Worm (Caenorhabditis elegans) whole organism, L4 larva: ENCODE data around the gene Y39H10B.2.

Source experiments
- D1046.2 ChIP-seq: fragments of 200-800 bp; sonication (Bioruptor generic); IDR thresholded peaks from 2 replicates; pipeline ENCODE4 v1.3.6; 2022; ENCODE audit warnings: missing genetic modification characterization, missing compliant biosample characterization
- F10B5.3 ChIP-seq: sonication (generic microtip); optimal IDR thresholded peaks from 2 replicates; lab custom pipeline; 2016; ENCODE audit warnings: mild to moderate bottlenecking, missing genetic modification characterization, missing compliant biosample characterization
- F26F4.8 ChIP-seq: fragments of 200-800 bp; sonication (Bioruptor generic); conservative IDR thresholded peaks from 2 replicates; pipeline ENCODE4 v1.3.6; 2022; ENCODE audit warnings: missing genetic modification characterization, missing compliant biosample characterization
- R02D3.7 ChIP-seq: fragments of 150-350 bp; sonication (generic microtip); optimal IDR thresholded peaks from 3 replicates; lab custom pipeline; 2014; ENCODE audit warnings: missing biosample characterization, missing genetic modification characterization
- Y5F2A.4 ChIP-seq: fragments of 200-800 bp; sonication (Bioruptor generic); optimal IDR thresholded peaks from 2 replicates; lab custom pipeline; 2018; ENCODE audit warnings: mild to moderate bottlenecking, missing genetic modification characterization, missing compliant biosample characterization
- Y75B8A.6 ChIP-seq: fragments of 200-800 bp; sonication (Bioruptor generic); IDR thresholded peaks from 2 replicates; pipeline ENCODE4 v1.3.6; 2022; ENCODE audit warnings: missing genetic modification reagents, missing genetic modification characterization, missing compliant biosample characterization
- aha-1 ChIP-seq: fragments of 150-350 bp; peaks from one replicate; lab custom pipeline; 2014; ENCODE audit warnings: missing biosample characterization, missing genetic modification characterization
- aly-2 ChIP-seq: sonication (generic microtip); optimal IDR thresholded peaks from 2 replicates; lab custom pipeline; 2018; ENCODE audit warnings: missing biosample characterization, missing genetic modification characterization
- ceh-28 ChIP-seq: fragments of 150-350 bp; optimal IDR thresholded peaks from 2 replicates; lab custom pipeline; 2014; ENCODE audit warnings: missing biosample characterization, missing genetic modification reagents, missing genetic modification characterization
- ceh-62 ChIP-seq: sonication (generic microtip); optimal IDR thresholded peaks from 2 replicates; lab custom pipeline; 2017; ENCODE audit warnings: missing biosample characterization, missing genetic modification characterization
- ceh-82 ChIP-seq: sonication (generic microtip); optimal IDR thresholded peaks from 2 replicates; lab custom pipeline; 2017; ENCODE audit warnings: missing biosample characterization, missing genetic modification characterization
- ces-1 ChIP-seq: fragments of 150-350 bp; sonication (generic microtip); optimal IDR thresholded peaks from 4 replicates; lab custom pipeline; 2014; ENCODE audit warnings: missing biosample characterization, missing genetic modification reagents, missing genetic modification characterization
- cey-2 ChIP-seq: sonication (generic microtip); optimal IDR thresholded peaks from 3 replicates; lab custom pipeline; 2017; ENCODE audit warnings: missing genetic modification characterization, mild to moderate bottlenecking, missing compliant biosample characterization, antibody characterized with exemption, borderline replicate concordance; ENCODE audit not compliant: insufficient read depth
- dmd-8 ChIP-seq: fragments of 200-800 bp; sonication (Bioruptor generic); IDR thresholded peaks from 2 replicates; pipeline ENCODE4 v1.3.6; 2022; ENCODE audit warnings: missing genetic modification characterization, missing compliant biosample characterization
- dmd-9 ChIP-seq: fragments of 200-800 bp; sonication (Bioruptor generic); IDR thresholded peaks from 2 replicates; pipeline ENCODE4 v1.3.6; 2022; ENCODE audit warnings: missing genetic modification reagents, missing genetic modification characterization, missing compliant biosample characterization
- dpl-1 ChIP-seq: fragments of 150-350 bp; optimal IDR thresholded peaks from 2 replicates; lab custom pipeline; 2014; ENCODE audit warnings: missing biosample characterization, missing genetic modification reagents, missing genetic modification characterization
- duxl-1 ChIP-seq: sonication (generic microtip); optimal IDR thresholded peaks from 2 replicates; lab custom pipeline; 2016; ENCODE audit warnings: mild to moderate bottlenecking, missing genetic modification characterization, moderate library complexity, missing compliant biosample characterization; ENCODE audit not compliant: poor library complexity
- egl-27 ChIP-seq: sonication (generic microtip); optimal IDR thresholded peaks from 3 replicates; lab custom pipeline; 2017; ENCODE audit warnings: missing biosample characterization, missing genetic modification reagents, missing genetic modification characterization
- fkh-10 ChIP-seq: fragments of 150-350 bp; optimal IDR thresholded peaks from 2 replicates; lab custom pipeline; 2014; ENCODE audit warnings: missing biosample characterization, missing genetic modification reagents, missing genetic modification characterization
- gei-8 ChIP-seq: fragments of 200-800 bp; sonication (Bioruptor generic); optimal IDR thresholded peaks from 2 replicates; lab custom pipeline; 2018; ENCODE audit warnings: mild to moderate bottlenecking, missing genetic modification characterization, missing compliant biosample characterization
- hlh-11 ChIP-seq: fragments of 200-800 bp; sonication (Bioruptor generic); optimal IDR thresholded peaks from 2 replicates; lab custom pipeline; 2018; ENCODE audit warnings: mild to moderate bottlenecking, missing genetic modification characterization, missing compliant biosample characterization
- hlh-30 ChIP-seq: sonication (generic microtip); optimal IDR thresholded peaks from 2 replicates; lab custom pipeline; 2017; ENCODE audit warnings: antibody characterized with exemption, mild to moderate bottlenecking, missing genetic modification characterization, missing compliant biosample characterization; ENCODE audit not compliant: insufficient read depth
- hmg-1.1 ChIP-seq: fragments of 200-800 bp; sonication (Bioruptor generic); IDR thresholded peaks from 2 replicates; pipeline ENCODE4 v1.3.6; 2022; ENCODE audit warnings: missing genetic modification reagents, missing genetic modification characterization, missing compliant biosample characterization
- lin-29 ChIP-seq: fragments of 200-800 bp; sonication (Bioruptor generic); IDR thresholded peaks from 2 replicates; pipeline ENCODE4 v1.3.6; 2022; ENCODE audit warnings: missing genetic modification reagents, missing genetic modification characterization, missing compliant biosample characterization
- lin-38 ChIP-seq: fragments of 200-800 bp; sonication (Bioruptor generic); IDR thresholded peaks from 2 replicates; pipeline ENCODE4 v1.3.6; 2022; ENCODE audit warnings: missing genetic modification reagents, missing genetic modification characterization, missing compliant biosample characterization
- mep-1 ChIP-seq: fragments of 150-350 bp; sonication (generic microtip); optimal IDR thresholded peaks from 3 replicates; lab custom pipeline; 2014; ENCODE audit warnings: missing biosample characterization, missing genetic modification characterization
- mxl-2 ChIP-seq: fragments of 200-800 bp; sonication (Bioruptor generic); conservative IDR thresholded peaks from 2 replicates; pipeline ENCODE4 v1.3.6; 2022; ENCODE audit warnings: missing genetic modification reagents, missing genetic modification characterization, missing compliant biosample characterization
- nhr-111 ChIP-seq: fragments of 200-800 bp; sonication (Bioruptor generic); optimal IDR thresholded peaks from 2 replicates; lab custom pipeline; 2018; ENCODE audit warnings: mild to moderate bottlenecking, missing genetic modification characterization, missing compliant biosample characterization
- nhr-237 ChIP-seq: sonication (generic microtip); optimal IDR thresholded peaks from 2 replicates; lab custom pipeline; 2017; ENCODE audit warnings: missing biosample characterization, missing genetic modification characterization
- nhr-28 ChIP-seq: fragments of 150-350 bp; optimal IDR thresholded peaks from 2 replicates; lab custom pipeline; 2014; ENCODE audit warnings: missing biosample characterization, missing genetic modification characterization
- nhr-48 ChIP-seq: sonication (generic microtip); optimal IDR thresholded peaks from 2 replicates; lab custom pipeline; 2016; ENCODE audit warnings: mild to moderate bottlenecking, missing genetic modification characterization, missing compliant biosample characterization
- pqm-1 ChIP-seq: sonication (generic microtip); optimal IDR thresholded peaks from 2 replicates; lab custom pipeline; 2017; ENCODE audit warnings: missing biosample characterization, missing genetic modification characterization
- saeg-2 ChIP-seq: fragments of 200-800 bp; sonication (Bioruptor generic); IDR thresholded peaks from 2 replicates; pipeline ENCODE4 v1.3.6; 2022; ENCODE audit warnings: missing genetic modification reagents, missing genetic modification characterization, missing compliant biosample characterization
- set-16 ChIP-seq: fragments of 200-800 bp; sonication (Bioruptor generic); IDR thresholded peaks from 2 replicates; pipeline ENCODE4 v1.3.6; 2022; ENCODE audit warnings: missing genetic modification reagents, missing genetic modification characterization, missing compliant biosample characterization
- spr-1 ChIP-seq: sonication (generic microtip); optimal IDR thresholded peaks from 2 replicates; lab custom pipeline; 2016; ENCODE audit warnings: mild to moderate bottlenecking, missing genetic modification characterization, missing compliant biosample characterization
- unc-130 ChIP-seq: sonication (generic microtip); optimal IDR thresholded peaks from 2 replicates; lab custom pipeline; 2016; ENCODE audit warnings: missing genetic modification reagents, missing genetic modification characterization, missing compliant biosample characterization
- unc-39 ChIP-seq: sonication (generic microtip); optimal IDR thresholded peaks from 2 replicates; lab custom pipeline; 2017; ENCODE audit warnings: missing biosample characterization, missing genetic modification characterization
- zfp-3 ChIP-seq: fragments of 200-800 bp; sonication (Bioruptor generic); conservative IDR thresholded peaks from 2 replicates; pipeline ENCODE4 v1.3.6; 2022; ENCODE audit warnings: missing genetic modification reagents, missing genetic modification characterization, missing compliant biosample characterization
- zip-2 ChIP-seq: fragments of 150-350 bp; optimal IDR thresholded peaks from 2 replicates; lab custom pipeline; 2014; ENCODE audit warnings: missing biosample characterization, missing genetic modification characterization
- ztf-11 ChIP-seq: fragments of 150-350 bp; optimal IDR thresholded peaks from 2 replicates; lab custom pipeline; 2014; ENCODE audit warnings: missing biosample characterization, missing genetic modification characterization

The Y39H10B.2 gene

DNA sequence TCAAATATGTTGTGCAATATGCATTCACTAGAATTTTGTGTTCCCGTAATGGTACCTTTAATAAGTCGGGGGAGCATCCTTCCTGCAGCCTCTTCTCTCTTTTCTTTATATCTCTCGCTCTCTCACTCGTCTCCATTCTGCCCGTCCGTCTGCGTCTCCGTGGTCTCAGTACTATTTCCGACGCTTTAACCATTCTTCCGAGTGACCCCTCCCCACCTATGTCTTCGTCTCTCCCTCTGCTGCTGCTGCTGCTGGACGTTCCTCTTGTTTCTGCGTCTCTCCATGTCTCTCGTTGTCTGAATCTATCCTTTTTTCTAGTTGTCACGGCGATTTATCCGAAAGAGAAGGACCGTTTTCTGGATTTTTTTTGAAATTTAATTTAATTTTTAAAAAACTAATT is 35.3 kb downstream of the Y39H10B.2 start (continued):
- TF ChIP-seq ceh-82 (tag; lab: Kevin White, UChicago) (no peak), dpl-1 (peak; percentile 48)
- TF ChIP-seq, all 104 proteins: peak for 30

ce11 chrV:3704688-3705087 is 36.1 kb downstream of the Y39H10B.2 start, which contains the start of gene lin-40:
Gene lin-40 (plus strand): TSS chrV:3704988.
- TF ChIP-seq unc-130 (GFP tag; lab: Kevin White, UChicago) = no peak
- TF ChIP-seq zfp-3 (GFP tag; lab: Robert Waterston, UW) = no peak
- TF ChIP-seq R02D3.7 (tag; lab: Kevin White, UChicago) = no peak
- TF ChIP-seq dmd-8 (GFP tag; lab: Robert Waterston, UW) = no peak
- TF ChIP-seq zip-2 (tag; lab: Kevin White, UChicago) = no peak
- TF ChIP-seq fkh-10 (GFP tag; lab: Kevin White, UChicago) = no peak
- TF ChIP-seq duxl-1 (tag; lab: Kevin White, UChicago) = no peak
- TF ChIP-seq ztf-11 = no peak
- TF ChIP-seq Y75B8A.6 (GFP tag; lab: Robert Waterston, UW) = no peak
- no peak for TF ChIP-seq unc-39
- TF ChIP-seq egl-27 (tag; lab: Kevin White, UChicago) = no peak
- no peak for TF ChIP-seq dmd-9 (GFP tag; lab: Robert Waterston, UW)
- TF ChIP-seq mep-1 (tag; lab: Kevin White, UChicago) = no peak
- TF ChIP-seq nhr-111 (GFP tag; lab: Kevin White, UChicago) = no peak
- no peak for TF ChIP-seq gei-8 (GFP tag; lab: Kevin White, UChicago)
- no peak for TF ChIP-seq ces-1 (GFP tag; lab: Kevin White, UChicago)
- TF ChIP-seq aly-2 = no peak
- no peak for TF ChIP-seq ceh-62 (tag; lab: Kevin White, UChicago)
- TF ChIP-seq Y5F2A.4 (GFP tag; lab: Kevin White, UChicago) = no peak
- no peak for TF ChIP-seq nhr-48 (tag; lab: Kevin White, UChicago)

- TF ChIP-seq Y75B8A.6 (GFP tag; lab: Robert Waterston, UW) (no peak), aha-1 (tag; lab: Kevin White, UChicago) (peak; percentile 70), F26F4.8 (GFP tag; lab: Robert Waterston, UW) (no peak), set-16 (GFP tag; lab: Robert Waterston, UW) (peak; percentile 83), ceh-28 (no peak), lin-38 (GFP tag; lab: Robert Waterston, UW) (no peak)
Observed at ce11 chrV:3706167-3706566, 37.6 kb downstream of the Y39H10B.2 start.

ce11 chrV:3706893-3707292 is 38.3 kb downstream of the Y39H10B.2 start:
- TF ChIP-seq saeg-2 (GFP tag; lab: Robert Waterston, UW) (0 out of 2 replicates have a peak, but pooled peaks have one; percentile 11), unc-39 (no peak), nhr-28 (tag; lab: Kevin White, UChicago) (no peak), dmd-9 (GFP tag; lab: Robert Waterston, UW) (no peak), pqm-1 (tag; lab: Kevin White, UChicago) (no peak), nhr-237 (no peak), lin-29 (GFP tag; lab: Robert Waterston, UW) (no peak), nhr-48 (tag; lab: Kevin White, UChicago) (no peak), F10B5.3 (tag; lab: Kevin White, UChicago) (no peak), hlh-30 (tag; lab: Kevin White, UChicago) (no peak), set-16 (GFP tag; lab: Robert Waterston, UW) (peak; percentile 95), D1046.2 (GFP tag; lab: Robert Waterston, UW) (0 out of 2 replicates have a peak, but pooled peaks have one; percentile 15), cey-2 (tag; lab: Kevin White, UChicago) (no peak), hlh-11 (tag; lab: Kevin White, UChicago) (no peak), zip-2 (tag; lab: Kevin White, UChicago) (no peak), spr-1 (tag; lab: Kevin White, UChicago) (no peak), lin-38 (GFP tag; lab: Robert Waterston, UW) (no peak), hmg-1.1 (GFP tag; lab: Robert Waterston, UW) (no peak), mxl-2 (GFP tag; lab: Robert Waterston, UW) (no peak)
